Worm (Caenorhabditis elegans) whole organism, early embryonic: ENCODE data around the gene clec-144.

ENCODE experiments used
- ets-7 ChIP-seq: sonication (generic microtip); optimal IDR thresholded peaks from 2 replicates; lab custom pipeline; 2016; ENCODE audit warnings: missing genotype, missing genetic modification characterization, missing compliant biosample characterization
- flt-1 ChIP-seq: fragments of 200-800 bp; sonication (Bioruptor generic); IDR thresholded peaks from 2 replicates; pipeline ENCODE4 v1.3.6; 2022; ENCODE audit warnings: missing genetic modification characterization, missing compliant biosample characterization
- scrt-1 ChIP-seq: fragments of 200-800 bp; sonication (Bioruptor generic); IDR thresholded peaks from 2 replicates; pipeline ENCODE4 v1.3.6; 2022; ENCODE audit warnings: missing genetic modification characterization, missing compliant biosample characterization

DNA sequence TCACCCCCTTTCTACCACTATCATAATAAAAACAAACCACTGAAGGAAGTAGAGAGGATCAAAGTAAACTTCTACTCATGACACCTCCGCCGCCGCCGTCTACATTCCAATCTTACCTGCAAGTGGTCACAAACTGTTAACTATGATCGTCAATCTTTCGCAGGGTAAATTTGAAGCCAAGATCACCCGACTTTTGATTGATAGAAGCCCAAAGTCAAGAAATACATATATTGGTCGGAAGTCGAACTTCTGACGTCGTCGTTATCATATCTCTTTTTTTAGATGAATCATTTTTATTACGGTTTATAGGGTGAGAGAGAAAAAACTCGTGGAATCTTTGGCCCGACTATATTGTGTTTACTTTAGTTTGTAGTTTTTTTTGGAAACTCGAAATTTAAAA, 6.0 kb upstream of the clec-144 start:
- no peak for TF ChIP-seq scrt-1 (GFP tag; lab: Robert Waterston, UW)
- TF ChIP-seq ets-7 (tag; lab: Kevin White, UChicago) = no peak
- no peak for TF ChIP-seq flt-1 (GFP tag; lab: Robert Waterston, UW)
